Worm (Caenorhabditis elegans): ENCODE data around the gene efhd-1.
A peak's percentile ranks its signal among the peaks of the same experiment; 100 is the strongest.

Gene efhd-1

DNA sequence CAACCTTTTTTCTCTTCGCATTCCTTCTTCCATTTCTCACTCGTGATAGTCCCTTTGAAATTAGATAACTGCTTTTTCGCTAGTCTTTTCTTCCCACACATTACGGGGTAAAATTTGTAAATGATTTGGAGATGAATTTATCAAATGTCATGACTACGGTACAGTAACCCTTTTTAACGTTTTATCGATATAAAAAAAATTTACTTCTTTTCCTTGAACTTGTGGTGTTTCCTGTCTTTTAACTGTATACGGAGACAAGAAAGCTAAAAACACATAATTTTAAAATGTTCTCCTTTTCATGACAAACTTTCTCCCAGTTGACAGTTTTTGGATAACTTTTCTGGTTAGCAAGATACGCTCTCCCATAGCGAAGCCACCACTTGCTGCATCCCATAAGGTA lies 28.6 kb upstream of the efhd-1 start, which contains the start of gene W03H9.1:
Gene W03H9.1 (minus strand): TSS at position 101 of the 400 bp plus-strand sequence.
- TF ChIP-seq Y75B8A.6 (GFP tag; IDR thresholded peaks at IDR 0.05) (no peak), daf-8 (GFP tag; IDR thresholded peaks at IDR 0.05) (no peak), R02D3.7 (tag; optimal IDR thresholded peaks at IDR 0.05) (no peak), mxl-2 (GFP tag; conservative IDR thresholded peaks at IDR 0.05) (no peak), daf-19 (GFP tag; conservative IDR thresholded peaks at IDR 0.05) (no peak), ces-1 (GFP tag; optimal IDR thresholded peaks at IDR 0.05) (no peak), unc-62 (GFP tag; optimal IDR thresholded peaks at IDR 0.05 in 1 of 2) (no peak), unc-62 (tag; optimal IDR thresholded peaks at IDR 0.05) (no peak), rbr-2 (tag; optimal IDR thresholded peaks at IDR 0.05) (no peak)

DNA sequence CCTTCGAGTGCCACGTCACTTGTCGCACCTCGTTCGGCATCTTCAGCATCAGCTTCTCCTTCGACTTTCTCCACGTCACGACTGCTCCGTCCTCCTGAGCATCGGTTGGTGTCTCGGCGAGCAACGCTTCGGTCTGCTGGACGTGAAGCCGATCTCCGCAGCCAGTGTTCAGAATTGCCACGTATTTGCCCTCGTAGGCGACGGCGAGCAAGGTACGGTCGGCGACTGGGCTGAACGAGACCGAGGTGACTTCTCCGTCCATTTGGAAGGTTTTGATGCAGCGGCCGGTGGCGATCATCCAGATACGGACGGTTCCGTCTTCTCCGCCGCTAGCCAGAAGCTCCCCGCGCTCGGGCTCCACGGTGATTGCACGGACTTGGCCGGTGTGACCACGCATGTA lies 26.3 kb upstream of the efhd-1 start:
- TF ChIP-seq F49E8.2 (tag; optimal IDR thresholded peaks at IDR 0.05; ENCODE audit: borderline replicate concordance) (no peak), hlh-30 (tag; optimal IDR thresholded peaks at IDR 0.05; ENCODE audit: insufficient read depth) (no peak), set-16 (GFP tag; IDR thresholded peaks at IDR 0.05) (peak; percentile 89), unc-62 (GFP tag; optimal IDR thresholded peaks at IDR 0.05 in 1 of 2) (peak in 1 of 2 experiments; percentile 39), unc-62 (tag; optimal IDR thresholded peaks at IDR 0.05) (no peak), egl-43 (GFP tag; IDR thresholded peaks at IDR 0.05) (0 out of 2 replicates have a peak, but pooled peaks have one; percentile 11), daf-16 (GFP tag; optimal IDR thresholded peaks at IDR 0.05) (no peak), daf-16 (tag; optimal IDR thresholded peaks at IDR 0.05) (no peak), cey-2 (tag; optimal IDR thresholded peaks at IDR 0.05; ENCODE audit: borderline replicate concordance, insufficient read depth) (no peak), sdz-12 (GFP tag; optimal IDR thresholded peaks at IDR 0.05) (no peak)

DNA sequence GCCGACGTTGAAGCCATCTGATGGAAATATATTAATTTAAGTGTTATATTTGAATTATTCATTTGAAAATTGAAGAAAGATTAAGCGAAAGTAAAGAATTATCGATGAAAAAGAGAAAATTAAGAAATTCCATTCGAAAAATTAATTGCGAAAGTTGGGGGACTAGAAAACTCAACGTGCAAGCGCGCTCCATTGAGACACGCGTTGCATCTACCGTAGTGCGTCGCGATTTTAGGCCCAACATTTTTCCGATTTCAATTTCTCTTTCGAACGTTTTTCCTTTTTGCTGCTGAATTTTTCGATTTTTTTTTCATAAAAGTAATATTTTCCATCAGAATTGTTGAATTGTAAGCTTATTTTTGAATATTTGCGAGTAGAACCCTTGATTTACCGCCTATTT lies 24.3 kb upstream of the efhd-1 start, which contains the start of gene Y48B6A.1:
Gene Y48B6A.1 (minus strand): TSS at position 17 of the 400 bp plus-strand sequence.
- TF ChIP-seq lin-38 (GFP tag; IDR thresholded peaks at IDR 0.05): peak; percentile 99
- peak in 1 of 2 experiments; percentile 93 for TF ChIP-seq hif-1 (tag; optimal IDR thresholded peaks at IDR 0.05)
- TF ChIP-seq pqm-1 (tag; optimal IDR thresholded peaks at IDR 0.05): peak; percentile 75
- TF ChIP-seq dve-1 (tag; optimal IDR thresholded peaks at IDR 0.05; ENCODE audit: insufficient read depth): peak; percentile 94
- no peak for TF ChIP-seq ceh-32 (tag; optimal IDR thresholded peaks at IDR 0.05; ENCODE audit: poor library complexity)
- peak; percentile 90 for TF ChIP-seq arid-1 (GFP tag; conservative IDR thresholded peaks at IDR 0.05)
- TF ChIP-seq madf-9 (GFP tag; conservative IDR thresholded peaks at IDR 0.05): peak; percentile 87
- peak; percentile 73 for TF ChIP-seq ama-1 (optimal IDR thresholded peaks at IDR 0.05)
- TF ChIP-seq fkh-10 (GFP tag; optimal IDR thresholded peaks at IDR 0.05): peak; percentile 86
- TF ChIP-seq zfp-2 (tag; optimal IDR thresholded peaks at IDR 0.05): peak; percentile 49
- TF ChIP-seq ceh-28 (tag; optimal IDR thresholded peaks at IDR 0.05): no peak
- peak; percentile 95 for TF ChIP-seq nhr-42 (GFP tag; IDR thresholded peaks at IDR 0.05)
- TF ChIP-seq cey-2 (tag; optimal IDR thresholded peaks at IDR 0.05; ENCODE audit: borderline replicate concordance, insufficient read depth): no peak
- 0 out of 2 replicates have a peak, but pooled peaks have one; percentile 35 for TF ChIP-seq saeg-2 (GFP tag; IDR thresholded peaks at IDR 0.05)
- no peak for TF ChIP-seq set-16 (GFP tag; IDR thresholded peaks at IDR 0.05)
- TF ChIP-seq php-3 (GFP tag; IDR thresholded peaks at IDR 0.05): 0 out of 2 replicates have a peak, but pooled peaks have one; percentile 35
- peak; percentile 4 for TF ChIP-seq spr-3 (GFP tag; optimal IDR thresholded peaks at IDR 0.05)
- peak; percentile 81 for TF ChIP-seq nhr-102 (tag; optimal IDR thresholded peaks at IDR 0.05)
- peak; percentile 59 for TF ChIP-seq snpc-4 (tag; optimal IDR thresholded peaks at IDR 0.05)
- TF ChIP-seq ztf-11 (tag; optimal IDR thresholded peaks at IDR 0.05): no peak
- peak; percentile 83 for TF ChIP-seq jun-1 (tag; optimal IDR thresholded peaks at IDR 0.05)
- no peak for TF ChIP-seq unc-62 (GFP tag; optimal IDR thresholded peaks at IDR 0.05 in 1 of 2)
- TF ChIP-seq unc-62 (tag; optimal IDR thresholded peaks at IDR 0.05): no peak
- no peak for TF ChIP-seq nhr-76 (tag; optimal IDR thresholded peaks at IDR 0.05)
- 0 out of 2 replicates have a peak, but pooled peaks have one; percentile 42 for TF ChIP-seq mxl-2 (GFP tag; conservative IDR thresholded peaks at IDR 0.05)
- peak; percentile 77 for TF ChIP-seq nhr-25 (tag; optimal IDR thresholded peaks at IDR 0.05; ENCODE audit: borderline replicate concordance, insufficient read depth)
- peak; percentile 87; the same call in 1 of the 2 replicates for TF ChIP-seq D1046.2 (GFP tag; IDR thresholded peaks at IDR 0.05)
- peak; percentile 96 for TF ChIP-seq lin-13 (GFP tag; optimal IDR thresholded peaks at IDR 0.05)
- TF ChIP-seq duxl-1 (tag; optimal IDR thresholded peaks at IDR 0.05; ENCODE audit: poor library complexity): peak; percentile 88
- no peak for TF ChIP-seq ceh-82 (tag; optimal IDR thresholded peaks at IDR 0.05)
- TF ChIP-seq nhr-10 (tag; optimal IDR thresholded peaks at IDR 0.05): peak; percentile 0
- peak; percentile 84 for TF ChIP-seq dmd-6 (GFP tag; IDR thresholded peaks at IDR 0.05)
- no peak for TF ChIP-seq lir-3 (tag; optimal IDR thresholded peaks at IDR 0.05)
- peak; percentile 54 for TF ChIP-seq sdz-12 (GFP tag; optimal IDR thresholded peaks at IDR 0.05)
- peak; percentile 71 for TF ChIP-seq ceh-20 (GFP tag; IDR thresholded peaks at IDR 0.05)
